Worm (Caenorhabditis elegans) whole organism, L2 larva: Measurements from ENCODE around the gene Y75B12B.10.

Source experiments
- C34F6.9 ChIP-seq: fragments of 150-350 bp; optimal IDR thresholded peaks from 2 replicates; lab custom pipeline; 2014; ENCODE audit warnings: missing biosample characterization, missing genetic modification characterization
- F13H6.1 ChIP-seq: sonication (generic microtip); optimal IDR thresholded peaks from 2 replicates; lab custom pipeline; 2016; ENCODE audit warnings: missing genetic modification characterization, missing compliant biosample characterization
- R02D3.7 ChIP-seq: fragments of 150-350 bp; optimal IDR thresholded peaks from 2 replicates; lab custom pipeline; 2014; ENCODE audit warnings: missing biosample characterization, missing genetic modification characterization
- Y55F3AM.14 ChIP-seq: fragments of 200-800 bp; sonication (Bioruptor generic); optimal IDR thresholded peaks from 2 replicates; lab custom pipeline; 2018; ENCODE audit warnings: mild to moderate bottlenecking, missing genetic modification characterization, missing compliant biosample characterization
- ZK546.5 ChIP-seq: sonication (generic microtip); optimal IDR thresholded peaks from 2 replicates; lab custom pipeline; 2017; ENCODE audit warnings: missing biosample characterization, missing genetic modification characterization
- alr-1 ChIP-seq: fragments of 150-350 bp; optimal IDR thresholded peaks from 2 replicates; lab custom pipeline; 2014; ENCODE audit warnings: missing biosample characterization, missing genetic modification characterization
- aly-2 ChIP-seq: fragments of 150-350 bp; optimal IDR thresholded peaks from 2 replicates; lab custom pipeline; 2014; ENCODE audit warnings: missing biosample characterization, missing genetic modification characterization
- ama-1 ChIP-seq: fragments of 150-350 bp; optimal IDR thresholded peaks from 2 replicates; lab custom pipeline; 2018; ENCODE audit warnings: inconsistent platforms
- blmp-1 ChIP-seq: sonication (generic microtip); optimal IDR thresholded peaks from 2 replicates; lab custom pipeline; 2017; ENCODE audit warnings: missing genetic modification characterization, mild to moderate bottlenecking, missing compliant biosample characterization, antibody characterized with exemption, moderate library complexity; ENCODE audit not compliant: insufficient read depth
- ceh-16 ChIP-seq: fragments of 150-350 bp; optimal IDR thresholded peaks from 2 replicates; lab custom pipeline; 2014; ENCODE audit warnings: missing biosample characterization, missing genetic modification characterization
- crh-2 ChIP-seq: sonication (generic microtip); optimal IDR thresholded peaks from 2 replicates; lab custom pipeline; 2017; ENCODE audit warnings: missing biosample characterization, missing genetic modification characterization
- egl-27 ChIP-seq: sonication (generic microtip); optimal IDR thresholded peaks from 3 replicates; lab custom pipeline; 2017; ENCODE audit warnings: missing biosample characterization, missing genetic modification reagents, missing genetic modification characterization
- elt-3 ChIP-seq: sonication (generic microtip); optimal IDR thresholded peaks from 2 replicates; lab custom pipeline; 2017; ENCODE audit warnings: missing biosample characterization, missing genetic modification characterization
- fos-1 ChIP-seq: fragments of 150-350 bp; optimal IDR thresholded peaks from 2 replicates; lab custom pipeline; 2014; ENCODE audit warnings: missing biosample characterization, missing genetic modification characterization
- gmeb-1 ChIP-seq: fragments of 150-350 bp; optimal IDR thresholded peaks from 2 replicates; lab custom pipeline; 2014; ENCODE audit warnings: missing biosample characterization, missing genetic modification characterization
- lin-11 ChIP-seq: fragments of 150-350 bp; sonication (generic microtip); optimal IDR thresholded peaks from 2 replicates; lab custom pipeline; 2014; ENCODE audit warnings: missing biosample characterization, missing genetic modification characterization, inconsistent platforms, mixed read lengths
- lin-13 ChIP-seq: fragments of 150-350 bp; optimal IDR thresholded peaks from 2 replicates; lab custom pipeline; 2014; ENCODE audit warnings: missing biosample characterization, missing genetic modification reagents, missing genetic modification characterization
- lin-39 ChIP-seq: fragments of 150-350 bp; optimal IDR thresholded peaks from 2 replicates; lab custom pipeline; 2014; ENCODE audit warnings: missing biosample characterization, missing genetic modification reagents, missing genetic modification characterization
- lsy-2 ChIP-seq, 2 experiments: fragments of 150-350 bp in 1 of 2; sonication (generic microtip) in 1 of 2; optimal IDR thresholded peaks; 2 replicates each; lab custom pipeline; 2014 to 2017; ENCODE audit warnings: missing biosample characterization in 2 of 2, missing genetic modification characterization in 2 of 2
- mab-5 ChIP-seq: fragments of 150-350 bp; optimal IDR thresholded peaks from 2 replicates; lab custom pipeline; 2014; ENCODE audit warnings: missing biosample characterization, missing genetic modification characterization
- mdl-1 ChIP-seq, 2 experiments: fragments of 150-350 bp in 1 of 2; sonication (generic microtip) in 1 of 2; optimal IDR thresholded peaks; 2 replicates each; lab custom pipeline; 2017; ENCODE audit warnings: missing biosample characterization in 2 of 2, missing genetic modification characterization in 2 of 2
- nhr-10 ChIP-seq: sonication (generic microtip); optimal IDR thresholded peaks from 2 replicates; lab custom pipeline; 2017; ENCODE audit warnings: missing biosample characterization, missing genetic modification characterization
- nhr-11 ChIP-seq: fragments of 150-350 bp; optimal IDR thresholded peaks from 2 replicates; lab custom pipeline; 2014; ENCODE audit warnings: missing biosample characterization, missing genetic modification characterization
- nhr-12 ChIP-seq: fragments of 150-350 bp; optimal IDR thresholded peaks from 2 replicates; lab custom pipeline; 2014; ENCODE audit warnings: missing biosample characterization, missing genetic modification characterization
- nhr-129 ChIP-seq: fragments of 150-350 bp; optimal IDR thresholded peaks from 2 replicates; lab custom pipeline; 2014; ENCODE audit warnings: missing biosample characterization, missing genetic modification characterization
- nhr-21 ChIP-seq: fragments of 150-350 bp; optimal IDR thresholded peaks from 2 replicates; lab custom pipeline; 2014; ENCODE audit warnings: missing biosample characterization, missing genetic modification characterization
- nhr-237 ChIP-seq: fragments of 150-350 bp; optimal IDR thresholded peaks from 2 replicates; lab custom pipeline; 2014; ENCODE audit warnings: missing biosample characterization, missing genetic modification characterization
- nhr-25 ChIP-seq: fragments of 150-350 bp; sonication (generic microtip); optimal IDR thresholded peaks from 3 replicates; lab custom pipeline; 2014; ENCODE audit warnings: missing biosample characterization, missing genetic modification characterization
- nhr-6 ChIP-seq: fragments of 150-350 bp; optimal IDR thresholded peaks from 2 replicates; lab custom pipeline; 2014; ENCODE audit warnings: missing biosample characterization, missing genetic modification characterization
- nhr-77 ChIP-seq: fragments of 150-350 bp; optimal IDR thresholded peaks from 2 replicates; lab custom pipeline; 2014; ENCODE audit warnings: missing biosample characterization, missing genetic modification characterization
- sem-4 ChIP-seq: fragments of 150-350 bp; optimal IDR thresholded peaks from 2 replicates; lab custom pipeline; 2014; ENCODE audit warnings: missing biosample characterization, missing genetic modification reagents, missing genetic modification characterization
- sma-3 ChIP-seq: sonication (generic microtip); optimal IDR thresholded peaks from 2 replicates; lab custom pipeline; 2016; ENCODE audit warnings: missing genetic modification reagents, missing genetic modification characterization, missing compliant biosample characterization
- sma-9 ChIP-seq, 2 experiments: fragments of 150-350 bp in 1 of 2; sonication (generic microtip) in 1 of 2; optimal IDR thresholded peaks; 2 replicates each; lab custom pipeline; 2014 to 2016; ENCODE audit warnings: missing genetic modification characterization in 2 of 2, mild to moderate bottlenecking in 1 of 2, missing biosample characterization in 1 of 2, missing compliant biosample characterization in 1 of 2, missing genetic modification reagents in 1 of 2, moderate library complexity in 1 of 2
- snpc-4 ChIP-seq: fragments of 150-350 bp; optimal IDR thresholded peaks from 2 replicates; lab custom pipeline; 2014; ENCODE audit warnings: missing biosample characterization, missing genetic modification characterization
- unc-39 ChIP-seq: fragments of 150-350 bp; optimal IDR thresholded peaks from 2 replicates; lab custom pipeline; 2014; ENCODE audit warnings: missing biosample characterization, missing genetic modification characterization
- unc-55 ChIP-seq: fragments of 150-350 bp; sonication (generic microtip); optimal IDR thresholded peaks from 3 replicates; lab custom pipeline; 2014; ENCODE audit warnings: missing biosample characterization, missing genetic modification reagents, missing genetic modification characterization
- ztf-1 ChIP-seq: fragments of 200-800 bp; sonication (Bioruptor generic); conservative IDR thresholded peaks from 2 replicates; pipeline ENCODE4 v1.3.6; 2022; ENCODE audit warnings: missing genetic modification characterization, missing compliant biosample characterization
- ztf-4 ChIP-seq: fragments of 150-350 bp; optimal IDR thresholded peaks from 2 replicates; lab custom pipeline; 2014; ENCODE audit warnings: missing biosample characterization, missing genetic modification characterization

The Y75B12B.10 gene

ce11 chrV:15184097-15185040, 15.5 kb upstream of the Y75B12B.10 start, which contains the start of gene Y75B12B.1:
Gene Y75B12B.1, plus strand, starts transcription at chrV:15184699.
- TF ChIP-seq nhr-12 (tag; lab: Kevin White, UChicago) (no peak), nhr-237 (tag; lab: Kevin White, UChicago) (no peak), nhr-10 (tag; lab: Kevin White, UChicago) (no peak), egl-27 (tag; lab: Kevin White, UChicago) (no peak), lin-13 (no peak), sma-9 (GFP tag; optimal IDR thresholded peaks at IDR 0.05; lab: Kevin White, UChicago) (no peak), sma-9 (tag; optimal IDR thresholded peaks at IDR 0.05; lab: Kevin White, UChicago) (no peak), ceh-16 (no peak), nhr-6 (tag; lab: Kevin White, UChicago) (no peak), ztf-1 (GFP tag; lab: Robert Waterston, UW) (no peak), Y55F3AM.14 (GFP tag; lab: Kevin White, UChicago) (no peak), F13H6.1 (tag; lab: Kevin White, UChicago) (no peak), elt-3 (tag; lab: Kevin White, UChicago) (no peak), lin-39 (tag; lab: Kevin White, UChicago) (no peak), alr-1 (tag; lab: Kevin White, UChicago) (no peak), aly-2 (tag; lab: Kevin White, UChicago) (no peak), nhr-77 (tag; lab: Kevin White, UChicago) (no peak), ZK546.5 (tag; lab: Kevin White, UChicago) (no peak), nhr-25 (no peak), R02D3.7 (no peak)
- TF ChIP-seq, all 48 proteins: peak for 0

ce11 chrV:15186259-15186927, 13.5 kb upstream of the Y75B12B.10 start, which contains the start of gene Y75B12B.3:
Gene Y75B12B.3, minus strand, starts transcription at chrV:15186279.
- peak; percentile 75 for TF ChIP-seq ama-1
- TF ChIP-seq nhr-11 (tag; lab: Kevin White, UChicago) = no peak
- peak in 1 of 2 experiments; percentile 29 for TF ChIP-seq lsy-2 (tag; optimal IDR thresholded peaks at IDR 0.05; lab: Kevin White, UChicago)

- TF ChIP-seq unc-55 (GFP tag; lab: Kevin White, UChicago) = peak; percentile 67
- TF ChIP-seq alr-1 (tag; lab: Kevin White, UChicago) = no peak
- peak; percentile 86 for TF ChIP-seq gmeb-1
- peak; percentile 24 for TF ChIP-seq sem-4 (tag; lab: Kevin White, UChicago)
- peak; percentile 70 for TF ChIP-seq lin-13
- TF ChIP-seq elt-3 (tag; lab: Kevin White, UChicago) = no peak
- peak; percentile 71 for TF ChIP-seq nhr-129 (tag; lab: Kevin White, UChicago)
- TF ChIP-seq nhr-11 (tag; lab: Kevin White, UChicago) = no peak
- no peak for TF ChIP-seq nhr-10 (tag; lab: Kevin White, UChicago)
- peak; percentile 71 to 87 for TF ChIP-seq lsy-2 (tag; optimal IDR thresholded peaks at IDR 0.05; lab: Kevin White, UChicago)
- TF ChIP-seq lin-11 (tag; lab: Kevin White, UChicago) = no peak
- TF ChIP-seq sma-3 (GFP tag; lab: Kevin White, UChicago) = peak; percentile 88
- peak in 1 of 2 experiments; percentile 18 for TF ChIP-seq mdl-1 (tag; optimal IDR thresholded peaks at IDR 0.05; lab: Kevin White, UChicago)
- no peak for TF ChIP-seq unc-39 (tag; lab: Kevin White, UChicago)
- TF ChIP-seq snpc-4 (tag; lab: Kevin White, UChicago) = peak; percentile 28
- peak; percentile 70 for TF ChIP-seq egl-27 (tag; lab: Kevin White, UChicago)
- TF ChIP-seq ztf-4 (tag; lab: Kevin White, UChicago) = peak; percentile 34
- TF ChIP-seq F13H6.1 (tag; lab: Kevin White, UChicago) = peak; percentile 78
- TF ChIP-seq crh-2 (tag; lab: Kevin White, UChicago) = peak; percentile 82
- TF ChIP-seq nhr-25 = peak; percentile 75
- peak; percentile 3 for TF ChIP-seq mab-5
- TF ChIP-seq C34F6.9 = peak; percentile 86
- TF ChIP-seq R02D3.7 = peak; percentile 9
- peak; percentile 61 for TF ChIP-seq nhr-21 (tag; lab: Kevin White, UChicago)
- TF ChIP-seq blmp-1 (tag; lab: Kevin White, UChicago) = peak; percentile 86
- TF ChIP-seq fos-1 (tag; lab: Kevin White, UChicago) = peak; percentile 89
- no peak for TF ChIP-seq ZK546.5 (tag; lab: Kevin White, UChicago)
- peak; percentile 72 for TF ChIP-seq sma-9 (GFP tag; optimal IDR thresholded peaks at IDR 0.05; lab: Kevin White, UChicago)
- no peak for TF ChIP-seq sma-9 (tag; optimal IDR thresholded peaks at IDR 0.05; lab: Kevin White, UChicago)
These were observed 12.5 kb upstream of the Y75B12B.10 start, which contains the start of the genes cyn-7 and bath-36 for ce11 chrV:15187083-15188057. Gene cyn-7, minus strand, starts transcription at chrV:15187378. Gene bath-36, plus strand, starts transcription at chrV:15187888.
